Worm (Caenorhabditis elegans): ENCODE results near the gene cest-25.
A peak's percentile ranks its signal among the peaks of the same experiment; 100 is the strongest.

The cest-25 gene

DNA sequence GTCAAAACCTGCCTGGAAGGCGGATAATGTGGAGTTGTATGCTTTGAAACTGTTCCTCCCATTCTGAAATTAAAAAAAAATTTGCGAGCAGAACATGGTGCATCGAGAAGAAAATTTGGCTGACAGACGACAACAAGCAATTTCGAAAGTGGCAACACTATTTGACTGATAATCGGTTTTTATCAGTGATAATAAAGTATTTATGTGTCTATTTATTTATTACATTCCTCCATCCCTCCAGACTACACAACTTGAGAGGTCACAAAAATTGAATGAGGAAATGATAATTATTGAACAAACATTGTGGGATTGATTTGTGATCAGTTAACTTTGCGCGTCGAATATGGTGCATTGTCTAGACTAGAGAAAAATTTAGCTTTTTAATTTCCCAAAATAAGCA is at the start of gene cest-25:
cest-25 (minus strand) TSS at position 63 of the 400 bp plus-strand sequence.
- TF ChIP-seq ztf-28 (GFP tag; IDR thresholded peaks at IDR 0.05) (no peak), gei-17 (GFP tag; optimal IDR thresholded peaks at IDR 0.05) (no peak), C17E4.6 (GFP tag; IDR thresholded peaks at IDR 0.05) (no peak), Y67H2A.10 (GFP tag; conservative IDR thresholded peaks at IDR 0.05) (no peak), madf-8 (GFP tag; conservative IDR thresholded peaks at IDR 0.05) (no peak), ets-4 (GFP tag; optimal IDR thresholded peaks at IDR 0.05) (peak; percentile 50), nhr-80 (tag; optimal IDR thresholded peaks at IDR 0.05) (peak; percentile 88), snpc-1.1 (tag; optimal IDR thresholded peaks at IDR 0.05; ENCODE audit: insufficient read depth) (no peak), bed-2 (GFP tag; IDR thresholded peaks at IDR 0.05) (no peak), cebp-1 (GFP tag; IDR thresholded peaks at IDR 0.05) (no peak), cebp-1 (tag; optimal IDR thresholded peaks at IDR 0.05) (peak; percentile 57), attf-5 (GFP tag; optimal IDR thresholded peaks at IDR 0.05) (peak; percentile 33), die-1 (tag; optimal IDR thresholded peaks at IDR 0.05) (no peak), ceh-40 (GFP tag; IDR thresholded peaks at IDR 0.05) (no peak), ccch-3 (GFP tag; optimal IDR thresholded peaks at IDR 0.05) (no peak), pha-4 (tag; optimal IDR thresholded peaks at IDR 0.05) (peak; percentile 73), T26A5.8 (tag; optimal IDR thresholded peaks at IDR 0.05) (no peak), C06A6.2 (GFP tag; conservative IDR thresholded peaks at IDR 0.05) (no peak)

DNA sequence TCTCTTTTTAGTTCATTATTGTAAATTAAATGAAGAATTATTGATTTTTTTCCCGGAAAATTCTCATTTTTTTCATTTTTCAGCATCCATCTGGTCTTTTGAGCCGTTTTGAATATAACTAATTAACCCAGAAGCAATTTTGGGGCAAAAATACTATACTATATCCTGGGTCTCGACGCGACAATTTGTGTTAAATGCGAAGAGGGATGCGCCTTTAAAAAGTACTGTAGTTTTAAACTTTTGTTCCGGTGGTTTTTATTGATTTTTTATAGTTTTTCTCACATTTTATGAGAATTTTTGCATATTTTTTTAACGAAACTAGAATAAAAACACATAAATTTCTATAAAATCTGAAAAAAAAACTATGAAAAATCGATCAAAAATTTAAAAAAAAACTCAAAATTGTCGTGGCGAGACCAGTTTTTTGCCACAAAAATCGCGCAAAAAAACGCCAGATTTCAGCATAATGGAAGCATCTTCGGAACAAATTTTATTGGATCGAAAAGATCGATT is 48.7 kb upstream of the cest-25 start, which contains the start of gene tbcc-1:
tbcc-1 (plus strand) TSS at position 463 of the 513 bp plus-strand sequence.
- no peak for TF ChIP-seq ceh-27 (GFP tag; optimal IDR thresholded peaks at IDR 0.05)
- TF ChIP-seq Y95B8A.8 (GFP tag; IDR thresholded peaks at IDR 0.05) = no peak
- TF ChIP-seq Y56A3A.18 (GFP tag; IDR thresholded peaks at IDR 0.05) = no peak
- no peak for TF ChIP-seq hsf-1 (GFP tag; IDR thresholded peaks at IDR 0.05)
- TF ChIP-seq C06A6.2 (GFP tag; conservative IDR thresholded peaks at IDR 0.05) = no peak
- no peak for TF ChIP-seq repo-1 (tag; optimal IDR thresholded peaks at IDR 0.05)
- peak; percentile 51; the same call in 1 of the 2 replicates for TF ChIP-seq madf-6 (GFP tag; IDR thresholded peaks at IDR 0.05)
- peak; percentile 8 for TF ChIP-seq snpc-3.4 (tag; optimal IDR thresholded peaks at IDR 0.05)
- no peak for TF ChIP-seq zim-3 (tag; optimal IDR thresholded peaks at IDR 0.05)
- TF ChIP-seq lin-54 (GFP tag; optimal IDR thresholded peaks at IDR 0.05) = peak; percentile 24
- TF ChIP-seq ekl-4 (GFP tag; IDR thresholded peaks at IDR 0.05) = no peak
- TF ChIP-seq D2030.7 (GFP tag; IDR thresholded peaks at IDR 0.05) = no peak
- no peak for TF ChIP-seq let-607 (tag; optimal IDR thresholded peaks at IDR 0.05)
- TF ChIP-seq hlh-12 (tag; optimal IDR thresholded peaks at IDR 0.05) = no peak
- no peak for TF ChIP-seq sdz-38 (tag; optimal IDR thresholded peaks at IDR 0.05)
- no peak for TF ChIP-seq let-526 (GFP tag; IDR thresholded peaks at IDR 0.05)
- no peak for TF ChIP-seq hlh-26 (GFP tag; conservative IDR thresholded peaks at IDR 0.05)
- peak; percentile 46 for TF ChIP-seq hrde-1 (tag; optimal IDR thresholded peaks at IDR 0.05; ENCODE audit: borderline replicate concordance)
- no peak for TF ChIP-seq F39B2.1 (GFP tag; IDR thresholded peaks at IDR 0.05)
- TF ChIP-seq tlf-1 (GFP tag; optimal IDR thresholded peaks at IDR 0.05) = no peak
- no peak for TF ChIP-seq ztf-26 (tag; optimal IDR thresholded peaks at IDR 0.05)
- TF ChIP-seq K11D2.4 (GFP tag; IDR thresholded peaks at IDR 0.05) = no peak
- TF ChIP-seq unc-130 (GFP tag; optimal IDR thresholded peaks at IDR 0.05) = peak; percentile 2
- TF ChIP-seq ZK185.1 (tag; optimal IDR thresholded peaks at IDR 0.05; ENCODE audit: poor library complexity, severe bottlenecking) = no peak
- no peak for TF ChIP-seq mes-4 (tag; optimal IDR thresholded peaks at IDR 0.05)
- peak; percentile 29 for TF ChIP-seq xnd-1 (tag; optimal IDR thresholded peaks at IDR 0.05)
- no peak for TF ChIP-seq ztf-3 (GFP tag; optimal IDR thresholded peaks at IDR 0.05)
- no peak for TF ChIP-seq hmg-1.2 (GFP tag; IDR thresholded peaks at IDR 0.05)
- no peak for TF ChIP-seq nhr-179 (tag; optimal IDR thresholded peaks at IDR 0.05)
- TF ChIP-seq bed-2 (GFP tag; IDR thresholded peaks at IDR 0.05) = no peak
- TF ChIP-seq lsl-1 (GFP tag; optimal IDR thresholded peaks at IDR 0.05) = peak; percentile 58
- no peak for TF ChIP-seq T07F8.4 (tag; optimal IDR thresholded peaks at IDR 0.05)
